Fruit fly (Drosophila melanogaster): Measurements from ENCODE around the gene CG17930.

DNA sequence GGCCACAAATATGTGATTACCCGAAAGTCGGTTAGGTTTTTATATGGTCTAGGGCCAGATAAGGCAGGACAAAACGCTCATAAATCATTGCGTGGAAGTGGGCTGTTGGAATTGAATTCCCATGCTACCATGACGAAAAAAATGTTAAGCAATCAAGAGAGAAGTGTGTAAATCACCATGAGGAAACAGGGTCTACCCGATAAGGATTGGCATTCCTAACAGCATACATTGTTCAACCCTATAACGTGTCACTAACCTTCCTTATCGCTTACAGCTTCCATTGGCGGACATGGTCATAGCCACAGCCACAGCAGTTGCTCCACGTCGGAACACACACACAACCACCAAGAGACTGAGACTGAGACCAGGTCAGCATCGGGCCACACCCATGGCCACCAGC lies 19.6 kb upstream of the CG17930 start:
- TF ChIP-seq brk (GFP tag; optimal IDR thresholded peaks at IDR 0.05) (no peak), Hr78 (GFP tag; optimal IDR thresholded peaks at IDR 0.05) (no peak), Mio (GFP tag; optimal IDR thresholded peaks at IDR 0.05) (no peak), pan (optimal IDR thresholded peaks at IDR 0.05) (no peak), OdsH (GFP tag; optimal IDR thresholded peaks at IDR 0.05) (no peak)
